Worm (Caenorhabditis elegans): ENCODE results near the gene F58B4.6.

Gene F58B4.6

ce11 chrV:10896295-10896694 is 28.5 kb upstream of the F58B4.6 start, which contains the start of gene F32D8.13:
F32D8.13 (minus strand) TSS chrV:10896543.
- TF ChIP-seq alr-1 (tag; optimal IDR thresholded peaks at IDR 0.05), result no peak
- no peak for TF ChIP-seq dmd-4 (tag; optimal IDR thresholded peaks at IDR 0.05)
- TF ChIP-seq R02D3.7 (tag; optimal IDR thresholded peaks at IDR 0.05), result no peak
- no peak for TF ChIP-seq egl-27 (tag; optimal IDR thresholded peaks at IDR 0.05)
- no peak for TF ChIP-seq elt-3 (tag; optimal IDR thresholded peaks at IDR 0.05)
- no peak for TF ChIP-seq nhr-21 (tag; optimal IDR thresholded peaks at IDR 0.05)
- TF ChIP-seq fos-1 (tag; optimal IDR thresholded peaks at IDR 0.05), result no peak
- no peak for TF ChIP-seq ztf-4 (tag; optimal IDR thresholded peaks at IDR 0.05)
- TF ChIP-seq mbf-1 (tag; optimal IDR thresholded peaks at IDR 0.05), result no peak
- no peak for TF ChIP-seq ztf-1 (GFP tag; conservative IDR thresholded peaks at IDR 0.05)
- peak; percentile 17 for TF ChIP-seq nhr-25 (tag; optimal IDR thresholded peaks at IDR 0.05)
- no peak for TF ChIP-seq C34F6.9 (tag; optimal IDR thresholded peaks at IDR 0.05)
- TF ChIP-seq peb-1 (tag; optimal IDR thresholded peaks at IDR 0.05), result no peak
- TF ChIP-seq nhr-6 (tag; optimal IDR thresholded peaks at IDR 0.05), result no peak
- peak; percentile 0 for TF ChIP-seq gmeb-1 (tag; optimal IDR thresholded peaks at IDR 0.05)
- no peak for TF ChIP-seq lin-39 (tag; optimal IDR thresholded peaks at IDR 0.05)
- no peak for TF ChIP-seq nhr-23 (tag; optimal IDR thresholded peaks at IDR 0.05)
- TF ChIP-seq ztf-11 (tag; optimal IDR thresholded peaks at IDR 0.05), result no peak
- no peak for TF ChIP-seq unc-55 (GFP tag; optimal IDR thresholded peaks at IDR 0.05)
- TF ChIP-seq ceh-16 (tag; optimal IDR thresholded peaks at IDR 0.05), result no peak
- peak; percentile 56 for TF ChIP-seq ama-1 (optimal IDR thresholded peaks at IDR 0.05)
- TF ChIP-seq lin-13 (GFP tag; optimal IDR thresholded peaks at IDR 0.05), result no peak
- peak; percentile 10 for TF ChIP-seq ZK546.5 (tag; optimal IDR thresholded peaks at IDR 0.05)
- no peak for TF ChIP-seq sma-9 (GFP tag; optimal IDR thresholded peaks at IDR 0.05)
- no peak for TF ChIP-seq sma-9 (tag; optimal IDR thresholded peaks at IDR 0.05)
- TF ChIP-seq aly-2 (tag; optimal IDR thresholded peaks at IDR 0.05), result no peak
- no peak for TF ChIP-seq blmp-1 (tag; optimal IDR thresholded peaks at IDR 0.05; ENCODE audit: insufficient read depth)
- peak in 1 of 2 experiments; percentile 0 for TF ChIP-seq lsy-2 (tag; optimal IDR thresholded peaks at IDR 0.05)
- no peak for TF ChIP-seq unc-39 (tag; optimal IDR thresholded peaks at IDR 0.05)
- TF ChIP-seq nhr-11 (tag; optimal IDR thresholded peaks at IDR 0.05), result no peak
- TF ChIP-seq zag-1 (tag; optimal IDR thresholded peaks at IDR 0.05), result no peak
- TF ChIP-seq crh-2 (tag; optimal IDR thresholded peaks at IDR 0.05), result no peak
- no peak for TF ChIP-seq elt-1 (tag; optimal IDR thresholded peaks at IDR 0.05)
- no peak for TF ChIP-seq ceh-82 (tag; optimal IDR thresholded peaks at IDR 0.05)
- TF ChIP-seq unc-62 (GFP tag; optimal IDR thresholded peaks at IDR 0.05), result no peak
- no peak for TF ChIP-seq nhr-237 (tag; optimal IDR thresholded peaks at IDR 0.05)
- TF ChIP-seq sma-3 (GFP tag; optimal IDR thresholded peaks at IDR 0.05), result no peak
- no peak for TF ChIP-seq lin-11 (tag; optimal IDR thresholded peaks at IDR 0.05)
- no peak for TF ChIP-seq mab-5 (tag; optimal IDR thresholded peaks at IDR 0.05)

ce11 chrV:10896706-10897105 is 28.1 kb upstream of the F58B4.6 start:
- TF ChIP-seq zag-1 (tag; optimal IDR thresholded peaks at IDR 0.05), result no peak
- TF ChIP-seq nhr-11 (tag; optimal IDR thresholded peaks at IDR 0.05), result no peak
- TF ChIP-seq snpc-4 (tag; optimal IDR thresholded peaks at IDR 0.05), result no peak
- TF ChIP-seq unc-62 (GFP tag; optimal IDR thresholded peaks at IDR 0.05), result no peak
- no peak for TF ChIP-seq elt-1 (tag; optimal IDR thresholded peaks at IDR 0.05)
- TF ChIP-seq ZK546.5 (tag; optimal IDR thresholded peaks at IDR 0.05), result no peak
- no peak for TF ChIP-seq mdl-1 (tag; optimal IDR thresholded peaks at IDR 0.05)
- no peak for TF ChIP-seq nhr-77 (tag; optimal IDR thresholded peaks at IDR 0.05)
- no peak for TF ChIP-seq ceh-82 (tag; optimal IDR thresholded peaks at IDR 0.05)
- no peak for TF ChIP-seq aly-2 (tag; optimal IDR thresholded peaks at IDR 0.05)
- no peak for TF ChIP-seq lin-11 (tag; optimal IDR thresholded peaks at IDR 0.05)
- no peak for TF ChIP-seq peb-1 (tag; optimal IDR thresholded peaks at IDR 0.05)

ce11 chrV:10897106-10897171 is 27.9 kb upstream of the F58B4.6 start, which contains the start of gene sec-61.G:
sec-61.G (minus strand) TSS chrV:10897143.
- TF ChIP-seq Y55F3AM.14 (GFP tag; optimal IDR thresholded peaks at IDR 0.05), result no peak
- no peak for TF ChIP-seq nhr-21 (tag; optimal IDR thresholded peaks at IDR 0.05)
- TF ChIP-seq lsy-2 (tag; optimal IDR thresholded peaks at IDR 0.05), result no peak
- TF ChIP-seq aly-2 (tag; optimal IDR thresholded peaks at IDR 0.05), result no peak
- no peak for TF ChIP-seq C34F6.9 (tag; optimal IDR thresholded peaks at IDR 0.05)
- no peak for TF ChIP-seq blmp-1 (tag; optimal IDR thresholded peaks at IDR 0.05; ENCODE audit: insufficient read depth)
- no peak for TF ChIP-seq ama-1 (optimal IDR thresholded peaks at IDR 0.05)
- TF ChIP-seq R02D3.7 (tag; optimal IDR thresholded peaks at IDR 0.05), result no peak
- TF ChIP-seq sem-4 (tag; optimal IDR thresholded peaks at IDR 0.05), result no peak
- no peak for TF ChIP-seq gmeb-1 (tag; optimal IDR thresholded peaks at IDR 0.05)
- TF ChIP-seq peb-1 (tag; optimal IDR thresholded peaks at IDR 0.05), result no peak
- TF ChIP-seq alr-1 (tag; optimal IDR thresholded peaks at IDR 0.05), result no peak
- no peak for TF ChIP-seq sma-3 (GFP tag; optimal IDR thresholded peaks at IDR 0.05)
- TF ChIP-seq unc-62 (GFP tag; optimal IDR thresholded peaks at IDR 0.05), result no peak
- no peak for TF ChIP-seq lin-13 (GFP tag; optimal IDR thresholded peaks at IDR 0.05)
- no peak for TF ChIP-seq nhr-237 (tag; optimal IDR thresholded peaks at IDR 0.05)
- no peak for TF ChIP-seq fos-1 (tag; optimal IDR thresholded peaks at IDR 0.05)
- no peak for TF ChIP-seq nhr-25 (tag; optimal IDR thresholded peaks at IDR 0.05)
- no peak for TF ChIP-seq elt-3 (tag; optimal IDR thresholded peaks at IDR 0.05)

Measured in whole organism, L2 larva.